Fruit fly (Drosophila melanogaster) whole organism: ENCODE data around the gene corn.

Source experiments
- CG8478 ChIP-seq: fragments of >200 bp; optimal IDR thresholded peaks from 2 replicates; lab custom pipeline; 2018; ENCODE audit warnings: inconsistent platforms
- Dll ChIP-seq: fragments of >200 bp; optimal IDR thresholded peaks from 2 replicates; lab custom pipeline; 2017
- EcR ChIP-seq, 2 experiments: fragments of >200 bp; optimal IDR thresholded peaks; 2 replicates each; lab custom pipeline; 2017; ENCODE audit warnings: missing biosample characterization in 2 of 2, missing genetic modification characterization in 2 of 2, missing genetic modification reagents in 2 of 2
- psq ChIP-seq: fragments of >200 bp; optimal IDR thresholded peaks from 2 replicates; lab custom pipeline; 2017
- usp ChIP-seq: fragments of >200 bp; optimal IDR thresholded peaks from 2 replicates; lab custom pipeline; 2017; ENCODE audit warnings: missing biosample characterization, missing genetic modification characterization, mixed read lengths

dm6 chr3L:7105693-7106092 lies 51.2 kb downstream of the corn start:
- TF ChIP-seq EcR (GFP tag; optimal IDR thresholded peaks at IDR 0.05; lab: Kevin White, UChicago) (no peak), CG8478 (lab: Kevin White, UChicago) (no peak), psq (lab: Kevin White, UChicago) (no peak), Dll (no peak), usp (GFP tag; lab: Kevin White, UChicago) (no peak)
